Fruit fly (Drosophila melanogaster) whole organism, adult: ENCODE results near the gene CG10680.

Experiments used
- Crg-1 ChIP-seq: fragments of 200-800 bp; sonication (Bioruptor generic); optimal IDR thresholded peaks from 2 replicates; lab custom pipeline; 2016; ENCODE audit warnings: missing biosample characterization, missing genetic modification characterization
- Mnt ChIP-seq: fragments of 200-800 bp; sonication (Bioruptor generic); optimal IDR thresholded peaks from 2 replicates; lab custom pipeline; 2016; ENCODE audit warnings: missing biosample characterization, mild to moderate bottlenecking, missing genetic modification characterization

DNA sequence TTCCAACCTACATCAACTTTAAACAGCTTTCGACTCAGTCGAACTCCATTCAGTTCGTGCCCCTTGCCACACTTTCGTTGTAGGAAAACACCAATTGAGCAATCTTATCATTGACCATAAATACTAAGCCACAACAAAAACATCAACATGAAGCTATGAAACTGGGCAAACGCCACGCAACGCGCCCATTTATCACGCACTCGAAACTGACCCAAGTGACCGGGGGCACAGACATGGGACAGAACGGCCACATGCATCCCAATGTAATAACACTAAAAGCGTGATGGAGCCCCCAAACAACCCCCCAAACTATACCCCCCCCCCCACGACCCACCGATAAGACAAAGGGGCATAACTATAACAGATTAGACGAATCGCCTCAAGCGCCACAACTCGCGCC lies 31.4 kb upstream of the CG10680 start:
- TF ChIP-seq Mnt (GFP tag; lab: Kevin White, UChicago) = no peak
- TF ChIP-seq Crg-1 = no peak
